Worm (Caenorhabditis elegans) whole organism, young adult: Measurements from ENCODE around the gene nlp-66.

Experiments
- F57C9.4 ChIP-seq: sonication (generic microtip); optimal IDR thresholded peaks from 2 replicates; lab custom pipeline; 2017; ENCODE audit warnings: mild to moderate bottlenecking, missing genetic modification characterization, missing compliant biosample characterization
- ZK185.1 ChIP-seq: sonication (generic microtip); optimal IDR thresholded peaks from 2 replicates; lab custom pipeline; 2016; ENCODE audit warnings: mild to moderate bottlenecking, missing genetic modification characterization, missing compliant biosample characterization; ENCODE audit not compliant: poor library complexity, severe bottlenecking
- ama-1 ChIP-seq, 3 experiments: fragments of 150-350 bp in 1 of 3; sonication (generic microtip) in 2 of 3; optimal IDR thresholded peaks; 2 replicates each; lab custom pipeline; 2014 to 2018; ENCODE audit warnings: missing biosample characterization in 2 of 3, missing genetic modification characterization in 2 of 3, missing genetic modification reagents in 2 of 3
- atf-7 ChIP-seq: sonication (generic microtip); optimal IDR thresholded peaks from 2 replicates; lab custom pipeline; 2017; ENCODE audit warnings: mild to moderate bottlenecking, missing genetic modification characterization, missing compliant biosample characterization
- ccch-3 ChIP-seq: fragments of 200-800 bp; sonication (Bioruptor generic); optimal IDR thresholded peaks from 2 replicates; lab custom pipeline; 2018; ENCODE audit warnings: mild to moderate bottlenecking, missing genetic modification characterization, missing compliant biosample characterization
- efl-1 ChIP-seq: fragments of 150-350 bp; optimal IDR thresholded peaks from 2 replicates; lab custom pipeline; 2014; ENCODE audit warnings: missing biosample characterization, missing genetic modification reagents, missing genetic modification characterization
- egrh-3 ChIP-seq: fragments of 200-800 bp; sonication (Bioruptor generic); IDR thresholded peaks from 2 replicates; pipeline ENCODE4 v1.3.6; 2022; ENCODE audit warnings: missing genetic modification reagents, missing genetic modification characterization, missing compliant biosample characterization
- hlh-26 ChIP-seq: fragments of 200-800 bp; sonication (Bioruptor generic); conservative IDR thresholded peaks from 2 replicates; pipeline ENCODE4 v1.3.6; 2022; ENCODE audit warnings: missing genetic modification reagents, missing genetic modification characterization, missing compliant biosample characterization
- lir-1 ChIP-seq: fragments of 200-800 bp; sonication (Bioruptor generic); conservative IDR thresholded peaks from 2 replicates; pipeline ENCODE4 v1.3.6; 2022; ENCODE audit warnings: missing genetic modification reagents, missing genetic modification characterization, missing compliant biosample characterization
- nhr-90 ChIP-seq: sonication (generic microtip); optimal IDR thresholded peaks from 2 replicates; lab custom pipeline; 2016; ENCODE audit warnings: missing genotype, mild to moderate bottlenecking, missing genetic modification characterization, missing compliant biosample characterization
- repo-1 ChIP-seq: sonication (generic microtip); optimal IDR thresholded peaks from 2 replicates; lab custom pipeline; 2017; ENCODE audit warnings: mild to moderate bottlenecking, missing genetic modification characterization, missing compliant biosample characterization
- unc-130 ChIP-seq: sonication (generic microtip); optimal IDR thresholded peaks from 2 replicates; lab custom pipeline; 2016; ENCODE audit warnings: missing genetic modification reagents, missing genetic modification characterization, missing compliant biosample characterization
- unc-62 ChIP-seq: fragments of 150-350 bp; optimal IDR thresholded peaks from 2 replicates; lab custom pipeline; 2014; ENCODE audit warnings: missing biosample characterization, missing genetic modification reagents, missing genetic modification characterization

DNA sequence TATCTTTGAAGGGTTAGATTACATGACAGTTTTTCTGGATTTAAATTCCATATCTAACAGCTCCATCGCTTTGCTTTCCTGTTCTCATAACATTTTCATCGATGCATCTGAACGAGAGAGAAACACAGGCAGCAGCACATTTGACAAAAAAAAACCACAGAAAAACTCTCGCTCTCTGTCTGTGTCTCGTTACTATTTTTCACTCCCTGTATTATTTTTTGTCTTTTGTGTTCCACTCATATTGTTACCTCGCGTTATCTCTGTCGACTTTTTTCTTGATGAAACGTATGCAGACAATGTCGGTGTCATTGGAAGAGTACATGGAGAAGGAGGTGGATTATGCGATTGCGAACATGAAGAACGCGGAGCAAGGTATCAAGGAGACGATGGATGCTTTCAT is 27.7 kb downstream of the nlp-66 start, which contains the start of gene W04G3.11:
- TF ChIP-seq lir-1 (GFP tag; lab: Robert Waterston, UW) (no peak), unc-62 (GFP tag; lab: Kevin White, UChicago) (no peak), hlh-26 (GFP tag; lab: Robert Waterston, UW) (no peak), nhr-90 (tag; lab: Kevin White, UChicago) (no peak), unc-130 (GFP tag; lab: Kevin White, UChicago) (no peak), atf-7 (tag; lab: Kevin White, UChicago) (no peak), ZK185.1 (tag; lab: Kevin White, UChicago) (no peak), F57C9.4 (tag; lab: Kevin White, UChicago) (no peak), ccch-3 (GFP tag; lab: Kevin White, UChicago) (no peak), egrh-3 (GFP tag; lab: Robert Waterston, UW) (no peak), efl-1 (no peak), repo-1 (tag; lab: Kevin White, UChicago) (no peak), ama-1 (optimal IDR thresholded peaks at IDR 0.05; lab: Kevin White, UChicago) (no peak), ama-1 (GFP tag; optimal IDR thresholded peaks at IDR 0.05; lab: Kevin White, UChicago) (no peak)
